Worm (Caenorhabditis elegans) whole organism, L3 larva: Measurements from ENCODE around the gene K09F6.11.

Source experiments
- R02D3.7 ChIP-seq: fragments of 150-350 bp; optimal IDR thresholded peaks from 2 replicates; lab custom pipeline; 2014; ENCODE audit warnings: missing biosample characterization, missing genetic modification characterization
- ZK546.5 ChIP-seq: sonication (generic microtip); optimal IDR thresholded peaks from 2 replicates; lab custom pipeline; 2017; ENCODE audit warnings: missing biosample characterization, missing genetic modification characterization
- aly-2 ChIP-seq: fragments of 150-350 bp; optimal IDR thresholded peaks from 2 replicates; lab custom pipeline; 2014; ENCODE audit warnings: missing biosample characterization, missing genetic modification characterization
- ceh-28 ChIP-seq: fragments of 150-350 bp; optimal IDR thresholded peaks from 2 replicates; lab custom pipeline; 2014; ENCODE audit warnings: missing biosample characterization, missing genetic modification reagents, missing genetic modification characterization
- ceh-82 ChIP-seq: fragments of 150-350 bp; optimal IDR thresholded peaks from 2 replicates; lab custom pipeline; 2014; ENCODE audit warnings: missing biosample characterization, missing genetic modification characterization
- ceh-9 ChIP-seq: sonication (generic microtip); optimal IDR thresholded peaks from 2 replicates; lab custom pipeline; 2018; ENCODE audit warnings: missing biosample characterization, missing genetic modification characterization
- daf-12 ChIP-seq: fragments of 150-350 bp; optimal IDR thresholded peaks from 2 replicates; lab custom pipeline; 2014; ENCODE audit warnings: missing biosample characterization, missing genetic modification reagents, missing genetic modification characterization
- egl-5 ChIP-seq: fragments of 150-350 bp; optimal IDR thresholded peaks from 2 replicates; lab custom pipeline; 2017; ENCODE audit warnings: missing biosample characterization, missing genetic modification reagents, missing genetic modification characterization, inconsistent platforms
- elt-1 ChIP-seq: fragments of 150-350 bp; optimal IDR thresholded peaks from 2 replicates; lab custom pipeline; 2014; ENCODE audit warnings: missing biosample characterization, missing genetic modification characterization
- elt-2 ChIP-seq: sonication (generic microtip); optimal IDR thresholded peaks from 2 replicates; lab custom pipeline; 2016; ENCODE audit warnings: missing genetic modification reagents, mild to moderate bottlenecking, missing genetic modification characterization, missing compliant biosample characterization
- elt-3 ChIP-seq, 3 experiments: fragments of 150-350 bp in 1 of 3; sonication (generic microtip) in 2 of 3; optimal IDR thresholded peaks; 2 replicates in 2 of 3; 4 replicates in 1 of 3; lab custom pipeline; 2014 to 2017; ENCODE audit warnings: missing biosample characterization in 3 of 3, missing genetic modification characterization in 3 of 3
- eor-1 ChIP-seq, 2 experiments: fragments of 150-350 bp; optimal IDR thresholded peaks; 2 replicates each; lab custom pipeline; 2014 to 2018; ENCODE audit warnings: missing biosample characterization in 2 of 2, missing genetic modification characterization in 2 of 2
- fkh-2 ChIP-seq: fragments of 150-350 bp; optimal IDR thresholded peaks from 2 replicates; lab custom pipeline; 2014; ENCODE audit warnings: missing biosample characterization, missing genetic modification reagents, missing genetic modification characterization
- fos-1 ChIP-seq: fragments of 150-350 bp; optimal IDR thresholded peaks from 2 replicates; lab custom pipeline; 2014; ENCODE audit warnings: missing biosample characterization, missing genetic modification characterization
- jun-1 ChIP-seq: fragments of 150-350 bp; optimal IDR thresholded peaks from 2 replicates; lab custom pipeline; 2014; ENCODE audit warnings: missing biosample characterization, missing genetic modification reagents, missing genetic modification characterization
- lin-15B ChIP-seq: fragments of 150-350 bp; optimal IDR thresholded peaks from 2 replicates; lab custom pipeline; 2014; ENCODE audit warnings: missing biosample characterization, missing genetic modification characterization
- lin-39 ChIP-seq: fragments of 150-350 bp; optimal IDR thresholded peaks from 2 replicates; lab custom pipeline; 2018; ENCODE audit warnings: missing biosample characterization, missing genetic modification reagents, missing genetic modification characterization
- mdl-1 ChIP-seq: fragments of 150-350 bp; optimal IDR thresholded peaks from 2 replicates; lab custom pipeline; 2014; ENCODE audit warnings: missing biosample characterization, missing genetic modification characterization
- mml-1 ChIP-seq: fragments of 150-350 bp; sonication (generic microtip); optimal IDR thresholded peaks from 3 replicates; lab custom pipeline; 2014; ENCODE audit warnings: missing biosample characterization, missing genetic modification characterization
- nfya-1 ChIP-seq: sonication (generic microtip); optimal IDR thresholded peaks from 2 replicates; lab custom pipeline; 2017; ENCODE audit warnings: missing genetic modification characterization, mild to moderate bottlenecking, missing compliant biosample characterization, antibody characterized with exemption, moderate library complexity; ENCODE audit not compliant: insufficient read depth
- nhr-12 ChIP-seq: fragments of 150-350 bp; optimal IDR thresholded peaks from 2 replicates; lab custom pipeline; 2014; ENCODE audit warnings: missing biosample characterization, missing genetic modification characterization
- nhr-237 ChIP-seq: fragments of 150-350 bp; optimal IDR thresholded peaks from 2 replicates; lab custom pipeline; 2014; ENCODE audit warnings: missing biosample characterization, missing genetic modification characterization
- nhr-25 ChIP-seq: sonication (generic microtip); optimal IDR thresholded peaks from 2 replicates; lab custom pipeline; 2017; ENCODE audit warnings: missing biosample characterization, missing genetic modification characterization
- nhr-28 ChIP-seq: fragments of 150-350 bp; optimal IDR thresholded peaks from 2 replicates; lab custom pipeline; 2014; ENCODE audit warnings: missing biosample characterization, missing genetic modification characterization
- nhr-43 ChIP-seq: sonication (generic microtip); optimal IDR thresholded peaks from 2 replicates; lab custom pipeline; 2016; ENCODE audit warnings: mild to moderate bottlenecking, missing genetic modification characterization, missing compliant biosample characterization; ENCODE audit not compliant: poor library complexity, severe bottlenecking
- nhr-67 ChIP-seq: fragments of 150-350 bp; optimal IDR thresholded peaks from 2 replicates; lab custom pipeline; 2014; ENCODE audit warnings: missing biosample characterization, missing genetic modification characterization
- nhr-76 ChIP-seq: fragments of 150-350 bp; sonication (generic microtip); optimal IDR thresholded peaks from 5 replicates; lab custom pipeline; 2014; ENCODE audit warnings: missing biosample characterization, missing genetic modification characterization
- nhr-77 ChIP-seq: fragments of 150-350 bp; optimal IDR thresholded peaks from 2 replicates; lab custom pipeline; 2014; ENCODE audit warnings: missing biosample characterization, missing genetic modification characterization
- pha-4 ChIP-seq: fragments of 150-350 bp; optimal IDR thresholded peaks from 2 replicates; lab custom pipeline; 2014; ENCODE audit warnings: missing biosample characterization, missing genetic modification reagents, missing genetic modification characterization
- pqm-1 ChIP-seq: fragments of 150-350 bp; optimal IDR thresholded peaks from 2 replicates; lab custom pipeline; 2017; ENCODE audit warnings: missing biosample characterization, missing genetic modification characterization, inconsistent platforms
- sea-2 ChIP-seq: fragments of 150-350 bp; sonication (generic microtip); optimal IDR thresholded peaks from 4 replicates; lab custom pipeline; 2014; ENCODE audit warnings: missing biosample characterization, missing genetic modification reagents, missing genetic modification characterization
- skn-1 ChIP-seq: fragments of 150-350 bp; optimal IDR thresholded peaks from 2 replicates; lab custom pipeline; 2014; ENCODE audit warnings: missing biosample characterization, missing genetic modification characterization
- tbx-2 ChIP-seq: sonication (generic microtip); optimal IDR thresholded peaks from 2 replicates; lab custom pipeline; 2016; ENCODE audit warnings: mild to moderate bottlenecking, missing genetic modification characterization, missing compliant biosample characterization
- unc-39 ChIP-seq: sonication (generic microtip); optimal IDR thresholded peaks from 4 replicates; lab custom pipeline; 2017; ENCODE audit warnings: missing biosample characterization, missing genetic modification characterization
- ztf-11 ChIP-seq: fragments of 150-350 bp; optimal IDR thresholded peaks from 2 replicates; lab custom pipeline; 2014; ENCODE audit warnings: missing biosample characterization, missing genetic modification characterization
- ztf-4 ChIP-seq: fragments of 150-350 bp; optimal IDR thresholded peaks from 2 replicates; lab custom pipeline; 2014; ENCODE audit warnings: missing biosample characterization, missing genetic modification characterization

Gene K09F6.11

ce11 chrII:2312747-2313146 lies 32.8 kb downstream of the K09F6.11 start, which contains the start of the genes trim-21 and B0281.1:
TSS of gene trim-21 (minus strand) at chrII:2312847.
TSS of gene B0281.1 (plus strand) at chrII:2313067.
- TF ChIP-seq ceh-82 (no peak), fkh-2 (tag; lab: Kevin White, UChicago) (no peak), nhr-77 (tag; lab: Kevin White, UChicago) (no peak)

- TF ChIP-seq elt-2 (tag; lab: Kevin White, UChicago) = peak; percentile 74
- TF ChIP-seq skn-1 (tag; lab: Kevin White, UChicago) = no peak
These were observed 38.0 kb downstream of the K09F6.11 start, which contains the start of the genes ZK1240.5 and ZK1240.9 for ce11 chrII:2317883-2318357. TSS of gene ZK1240.5 (minus strand) at chrII:2317933. TSS of gene ZK1240.9 (plus strand) at chrII:2318189.

- TF ChIP-seq ceh-82 (no peak), nhr-237 (tag; lab: Kevin White, UChicago) (no peak), nhr-28 (tag; lab: Kevin White, UChicago) (no peak), ceh-9 (no peak), unc-39 (no peak), ZK546.5 (no peak), nhr-12 (no peak), lin-39 (tag; lab: Kevin White, UChicago) (no peak), pqm-1 (peak; percentile 59), mdl-1 (tag; lab: Kevin White, UChicago) (no peak), daf-12 (tag; lab: Kevin White, UChicago) (no peak), fos-1 (no peak), nhr-25 (tag; lab: Kevin White, UChicago) (no peak), R02D3.7 (tag; lab: Kevin White, UChicago) (no peak), elt-2 (tag; lab: Kevin White, UChicago) (peak; percentile 82)
- TF ChIP-seq, all 47 proteins: peak for 2
These were observed 40.2 kb downstream of the K09F6.11 start, which contains the start of gene ZK1240.3 for ce11 chrII:2320097-2320496. TSS of gene ZK1240.3 (plus strand) at chrII:2320334.

- TF ChIP-seq nhr-43 = no peak
- no peak for TF ChIP-seq ztf-4
- TF ChIP-seq elt-2 (tag; lab: Kevin White, UChicago) = peak; percentile 93
- TF ChIP-seq mdl-1 (tag; lab: Kevin White, UChicago) = no peak
- no peak for TF ChIP-seq unc-39
- TF ChIP-seq lin-15B = no peak
- TF ChIP-seq ceh-28 (tag; lab: Kevin White, UChicago) = no peak
- TF ChIP-seq lin-39 (tag; lab: Kevin White, UChicago) = no peak
- no peak for TF ChIP-seq eor-1 (tag; optimal IDR thresholded peaks at IDR 0.05; lab: Kevin White, UChicago)
- TF ChIP-seq nhr-237 (tag; lab: Kevin White, UChicago) = no peak
- no peak for TF ChIP-seq nhr-25 (tag; lab: Kevin White, UChicago)
- TF ChIP-seq elt-1 (tag; lab: Kevin White, UChicago) = no peak
- TF ChIP-seq fos-1 = no peak
- no peak for TF ChIP-seq sea-2 (GFP tag; lab: Kevin White, UChicago)
- TF ChIP-seq ztf-11 (tag; lab: Kevin White, UChicago) = no peak
- no peak for TF ChIP-seq elt-3 (tag; optimal IDR thresholded peaks at IDR 0.05; lab: Kevin White, UChicago)
- no peak for TF ChIP-seq ceh-9
- peak; percentile 46 for TF ChIP-seq pqm-1
- TF ChIP-seq daf-12 (tag; lab: Kevin White, UChicago) = no peak
- TF ChIP-seq nhr-12 = no peak
- no peak for TF ChIP-seq nhr-67
- no peak for TF ChIP-seq nhr-76 (tag; lab: Kevin White, UChicago)
- TF ChIP-seq nfya-1 = no peak
- TF ChIP-seq pha-4 (tag; lab: Kevin White, UChicago) = peak; percentile 24
- TF ChIP-seq skn-1 (tag; lab: Kevin White, UChicago) = no peak
- TF ChIP-seq jun-1 = peak; percentile 50
- no peak for TF ChIP-seq tbx-2 (tag; lab: Kevin White, UChicago)
- TF ChIP-seq egl-5 (tag; lab: Kevin White, UChicago) = no peak
- no peak for TF ChIP-seq nhr-28 (tag; lab: Kevin White, UChicago)
- TF ChIP-seq nhr-77 (tag; lab: Kevin White, UChicago) = no peak
- TF ChIP-seq mml-1 = no peak
- TF ChIP-seq aly-2 (tag; lab: Kevin White, UChicago) = no peak
- TF ChIP-seq, all 47 proteins: peak for 4
These were observed 43.0 kb downstream of the K09F6.11 start, which contains the start of the genes ZK1240.6 and ZK1240.2 for ce11 chrII:2322857-2323518. TSS of gene ZK1240.6 (minus strand) at chrII:2322907. TSS of gene ZK1240.2 (plus strand) at chrII:2323376.
